Worm (Caenorhabditis elegans) whole organism, mixed stage, embryonic: ENCODE measurements around the gene C18H7.7.

Experiments
- M03D4.4 ChIP-seq: sonication (generic microtip); optimal IDR thresholded peaks from 2 replicates; lab custom pipeline; 2017; ENCODE audit warnings: mild to moderate bottlenecking, missing genetic modification characterization, missing compliant biosample characterization
- bed-3 ChIP-seq: fragments of 200-800 bp; sonication (Bioruptor generic); optimal IDR thresholded peaks from 3 replicates; lab custom pipeline; 2018; ENCODE audit warnings: mild to moderate bottlenecking, missing genetic modification characterization, moderate library complexity, missing compliant biosample characterization
- blmp-1 ChIP-seq: fragments of 150-350 bp; optimal IDR thresholded peaks from 2 replicates; lab custom pipeline; 2014; ENCODE audit warnings: missing biosample characterization, missing genetic modification characterization
- ces-1 ChIP-seq: fragments of 150-350 bp; optimal IDR thresholded peaks from 2 replicates; lab custom pipeline; 2014; ENCODE audit warnings: missing biosample characterization, missing genetic modification reagents, missing genetic modification characterization
- cnd-1 ChIP-seq: fragments of 200-800 bp; sonication (Bioruptor generic); optimal IDR thresholded peaks from 2 replicates; lab custom pipeline; 2018; ENCODE audit warnings: mild to moderate bottlenecking, missing genetic modification characterization, missing compliant biosample characterization
- drap-1 ChIP-seq: fragments of 200-800 bp; sonication (Bioruptor generic); optimal IDR thresholded peaks from 3 replicates; lab custom pipeline; 2018; ENCODE audit warnings: mild to moderate bottlenecking, missing genetic modification characterization, missing compliant biosample characterization
- elt-3 ChIP-seq: fragments of 150-350 bp; optimal IDR thresholded peaks from 2 replicates; lab custom pipeline; 2014; ENCODE audit warnings: missing biosample characterization, missing genetic modification characterization
- ham-2 ChIP-seq: fragments of 200-800 bp; sonication (Bioruptor generic); optimal IDR thresholded peaks from 2 replicates; lab custom pipeline; 2018; ENCODE audit warnings: mild to moderate bottlenecking, missing genetic modification characterization, missing compliant biosample characterization
- mls-2 ChIP-seq: sonication (generic microtip); optimal IDR thresholded peaks from 2 replicates; lab custom pipeline; 2016; ENCODE audit warnings: mild to moderate bottlenecking, missing genetic modification characterization, moderate library complexity, missing compliant biosample characterization
- nhr-12 ChIP-seq: fragments of 150-350 bp; optimal IDR thresholded peaks from 2 replicates; lab custom pipeline; 2014; ENCODE audit warnings: missing biosample characterization, missing genetic modification characterization
- nhr-2 ChIP-seq: fragments of 150-350 bp; optimal IDR thresholded peaks from 2 replicates; lab custom pipeline; 2014; ENCODE audit warnings: missing biosample characterization, missing genetic modification characterization
- nhr-28 ChIP-seq: fragments of 150-350 bp; optimal IDR thresholded peaks from 2 replicates; lab custom pipeline; 2014; ENCODE audit warnings: missing biosample characterization, missing genetic modification characterization
- nhr-76 ChIP-seq: sonication (generic microtip); optimal IDR thresholded peaks from 2 replicates; lab custom pipeline; 2017; ENCODE audit warnings: missing biosample characterization, missing genetic modification characterization
- sem-2 ChIP-seq: fragments of 200-800 bp; sonication (Bioruptor generic); optimal IDR thresholded peaks from 2 replicates; lab custom pipeline; 2018; ENCODE audit warnings: mild to moderate bottlenecking, missing genetic modification characterization, missing compliant biosample characterization
- snpc-4 ChIP-seq: fragments of 150-350 bp; optimal IDR thresholded peaks from 2 replicates; lab custom pipeline; 2014; ENCODE audit warnings: missing biosample characterization, missing genetic modification characterization
- sptf-1 ChIP-seq: sonication (generic microtip); optimal IDR thresholded peaks from 2 replicates; lab custom pipeline; 2017; ENCODE audit warnings: mild to moderate bottlenecking, missing genetic modification characterization, moderate library complexity, missing compliant biosample characterization
- tbx-8 ChIP-seq: fragments of 200-800 bp; sonication (Bioruptor generic); optimal IDR thresholded peaks from 2 replicates; lab custom pipeline; 2018; ENCODE audit warnings: mild to moderate bottlenecking, missing genetic modification characterization, moderate library complexity, missing compliant biosample characterization
- unc-39 ChIP-seq: fragments of 150-350 bp; optimal IDR thresholded peaks from 2 replicates; lab custom pipeline; 2014; ENCODE audit warnings: missing biosample characterization, missing genetic modification characterization

Gene C18H7.7

ce11 chrIV:548000-548399 is 48.2 kb downstream of the C18H7.7 start, which contains the start of gene F56A11.4:
Gene F56A11.4, plus strand, starts transcription at chrIV:548300.
- TF ChIP-seq mls-2 (tag; lab: Kevin White, UChicago) (no peak), sptf-1 (no peak), snpc-4 (tag; lab: Kevin White, UChicago) (no peak), ces-1 (GFP tag; lab: Kevin White, UChicago) (no peak), M03D4.4 (no peak), drap-1 (no peak), nhr-76 (tag; lab: Kevin White, UChicago) (no peak), ham-2 (GFP tag; lab: Kevin White, UChicago) (no peak), blmp-1 (tag; lab: Kevin White, UChicago) (no peak), unc-39 (tag; lab: Kevin White, UChicago) (no peak), bed-3 (GFP tag; lab: Kevin White, UChicago) (no peak), nhr-12 (tag; lab: Kevin White, UChicago) (no peak), nhr-2 (tag; lab: Kevin White, UChicago) (no peak), sem-2 (GFP tag; lab: Kevin White, UChicago) (no peak), tbx-8 (GFP tag; lab: Kevin White, UChicago) (no peak), cnd-1 (no peak), elt-3 (no peak)

ce11 chrIV:545852-546251 is 50.3 kb downstream of the C18H7.7 start:
- no peak for TF ChIP-seq nhr-28 (tag; lab: Kevin White, UChicago)
- TF ChIP-seq mls-2 (tag; lab: Kevin White, UChicago) = no peak
